Worm (Caenorhabditis elegans) whole organism, midembryonic: Measurements from ENCODE around the gene gei-14.

Experiments used
- T22C8.4 ChIP-seq: fragments of 200-800 bp; sonication (Bioruptor generic); IDR thresholded peaks from 2 replicates; pipeline ENCODE4 v1.3.6; 2022; ENCODE audit warnings: missing genetic modification characterization, missing compliant biosample characterization
- cog-1 ChIP-seq: sonication (generic microtip); optimal IDR thresholded peaks from 2 replicates; lab custom pipeline; 2016; ENCODE audit warnings: missing genetic modification characterization, missing compliant biosample characterization
- flt-1 ChIP-seq: fragments of 200-800 bp; sonication (Bioruptor generic); IDR thresholded peaks from 2 replicates; pipeline ENCODE4 v1.3.6; 2022; ENCODE audit warnings: missing genetic modification characterization, missing compliant biosample characterization
- klf-2 ChIP-seq: fragments of 200-800 bp; sonication (Bioruptor generic); conservative IDR thresholded peaks from 2 replicates; pipeline ENCODE4 v1.3.6; 2022; ENCODE audit warnings: missing genetic modification reagents, missing genetic modification characterization, missing compliant biosample characterization
- med-1 ChIP-seq: sonication (generic microtip); optimal IDR thresholded peaks from 2 replicates; lab custom pipeline; 2017; ENCODE audit warnings: missing genetic modification characterization, mild to moderate bottlenecking, missing compliant biosample characterization, antibody characterized with exemption, missing genetic modification reagents; ENCODE audit not compliant: insufficient read depth
- ref-1 ChIP-seq: fragments of 200-800 bp; sonication (Bioruptor generic); conservative IDR thresholded peaks from 2 replicates; pipeline ENCODE4 v1.3.6; 2022; ENCODE audit warnings: missing genetic modification reagents, missing genetic modification characterization, missing compliant biosample characterization
- tab-1 ChIP-seq: fragments of 200-800 bp; sonication (Bioruptor generic); IDR thresholded peaks from 2 replicates; pipeline ENCODE4 v1.3.6; 2022; ENCODE audit warnings: missing genetic modification characterization, missing compliant biosample characterization
- ztf-23 ChIP-seq: fragments of 200-800 bp; sonication (Bioruptor generic); IDR thresholded peaks from 2 replicates; pipeline ENCODE4 v1.3.6; 2022; ENCODE audit warnings: missing genetic modification reagents, missing genetic modification characterization, missing compliant biosample characterization
- ztf-29 ChIP-seq: fragments of 200-800 bp; sonication (Bioruptor generic); IDR thresholded peaks from 2 replicates; pipeline ENCODE4 v1.3.6; 2022; ENCODE audit warnings: missing genetic modification reagents, missing genetic modification characterization, missing compliant biosample characterization

The gei-14 gene

ce11 chrII:8259674-8260073 is 16.4 kb downstream of the gei-14 start:
- TF ChIP-seq ref-1 = no peak

DNA sequence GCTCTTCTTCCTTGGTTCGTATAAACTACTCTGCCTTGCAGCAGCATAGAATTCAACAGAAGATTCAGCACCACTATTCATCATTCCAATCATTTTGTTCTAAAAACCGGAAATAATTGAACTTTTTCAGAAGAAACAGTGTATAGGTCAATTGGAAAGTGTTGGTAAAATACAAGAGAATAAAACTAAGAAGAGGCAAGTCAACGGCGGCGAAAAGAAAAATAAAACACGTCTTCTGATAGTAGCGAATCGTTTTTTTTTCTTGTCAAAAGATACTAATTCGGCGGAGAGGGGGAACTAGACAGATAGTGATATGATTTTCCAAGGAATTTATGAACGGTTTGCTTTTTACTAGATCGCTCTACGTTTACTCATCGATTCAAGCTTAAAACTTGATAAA is 17.0 kb downstream of the gei-14 start, which contains the start of gene F35C11.6:
Gene F35C11.6 (minus strand): TSS at position 101 of the 400 bp plus-strand sequence.
- TF ChIP-seq ztf-29 (GFP tag; lab: Robert Waterston, UW) = no peak
- TF ChIP-seq med-1 (GFP tag; lab: Kevin White, UChicago) = no peak
- no peak for TF ChIP-seq ref-1
- TF ChIP-seq flt-1 (GFP tag; lab: Robert Waterston, UW) = no peak
- TF ChIP-seq T22C8.4 (GFP tag; lab: Robert Waterston, UW) = no peak
- no peak for TF ChIP-seq tab-1 (GFP tag; lab: Robert Waterston, UW)
- TF ChIP-seq ztf-23 = no peak
- no peak for TF ChIP-seq klf-2
- TF ChIP-seq cog-1 = no peak

- no peak for TF ChIP-seq ztf-23
- TF ChIP-seq flt-1 (GFP tag; lab: Robert Waterston, UW) = no peak
- no peak for TF ChIP-seq T22C8.4 (GFP tag; lab: Robert Waterston, UW)
- TF ChIP-seq tab-1 (GFP tag; lab: Robert Waterston, UW) = no peak
- no peak for TF ChIP-seq ref-1
- TF ChIP-seq ztf-29 (GFP tag; lab: Robert Waterston, UW) = no peak
- TF ChIP-seq med-1 (GFP tag; lab: Kevin White, UChicago) = no peak
- no peak for TF ChIP-seq klf-2
- TF ChIP-seq cog-1 = no peak
Measured at ce11 chrII:8256013-8256412, 20.0 kb downstream of the gei-14 start, which contains the start of gene F35C11.7. F35C11.7 (plus strand) TSS chrII:8256313.

DNA sequence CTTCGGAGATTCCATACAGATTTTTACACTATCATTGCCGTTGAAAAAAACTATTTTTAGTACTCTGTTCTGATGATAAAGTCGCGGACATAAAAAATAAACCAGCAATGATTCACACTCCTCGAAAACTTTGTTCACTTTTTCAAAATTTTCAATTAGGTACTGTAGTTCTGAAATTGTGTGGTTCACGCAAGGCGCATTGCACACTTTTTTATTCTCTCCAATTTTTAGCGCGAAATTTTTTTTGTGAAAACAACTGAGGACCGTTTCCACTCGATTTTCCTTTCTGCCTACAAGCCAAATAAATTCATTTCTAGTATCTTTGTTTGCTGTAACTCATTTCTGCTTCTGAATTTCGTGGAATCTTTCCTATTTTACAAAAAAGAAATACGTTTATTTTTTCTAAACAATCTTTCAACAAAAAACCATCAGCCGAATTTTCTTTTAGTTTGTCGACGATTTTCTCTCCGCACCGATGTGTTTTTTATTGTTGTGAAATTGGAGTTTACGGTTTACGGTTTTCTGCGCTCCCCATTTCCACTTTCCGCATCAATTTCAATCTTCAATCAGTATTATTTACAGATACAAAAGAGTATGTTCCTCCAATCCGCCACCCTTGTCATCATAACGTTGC is 22.8 kb downstream of the gei-14 start, which contains the start of gene F35C11.5:
Gene F35C11.5 (plus strand): TSS at position 584 of the 634 bp plus-strand sequence.
- TF ChIP-seq flt-1 (GFP tag; lab: Robert Waterston, UW) = no peak
- TF ChIP-seq ztf-29 (GFP tag; lab: Robert Waterston, UW) = no peak
- no peak for TF ChIP-seq ref-1
- no peak for TF ChIP-seq tab-1 (GFP tag; lab: Robert Waterston, UW)
- TF ChIP-seq klf-2 = no peak
- no peak for TF ChIP-seq cog-1
- no peak for TF ChIP-seq T22C8.4 (GFP tag; lab: Robert Waterston, UW)
- no peak for TF ChIP-seq med-1 (GFP tag; lab: Kevin White, UChicago)
- no peak for TF ChIP-seq ztf-23

ce11 chrII:8249710-8250109 is 26.3 kb downstream of the gei-14 start:
- TF ChIP-seq ztf-29 (GFP tag; lab: Robert Waterston, UW) (no peak), cog-1 (no peak), flt-1 (GFP tag; lab: Robert Waterston, UW) (no peak), klf-2 (no peak), ztf-23 (no peak), tab-1 (GFP tag; lab: Robert Waterston, UW) (no peak), T22C8.4 (GFP tag; lab: Robert Waterston, UW) (no peak), ref-1 (no peak), med-1 (GFP tag; lab: Kevin White, UChicago) (no peak)

DNA sequence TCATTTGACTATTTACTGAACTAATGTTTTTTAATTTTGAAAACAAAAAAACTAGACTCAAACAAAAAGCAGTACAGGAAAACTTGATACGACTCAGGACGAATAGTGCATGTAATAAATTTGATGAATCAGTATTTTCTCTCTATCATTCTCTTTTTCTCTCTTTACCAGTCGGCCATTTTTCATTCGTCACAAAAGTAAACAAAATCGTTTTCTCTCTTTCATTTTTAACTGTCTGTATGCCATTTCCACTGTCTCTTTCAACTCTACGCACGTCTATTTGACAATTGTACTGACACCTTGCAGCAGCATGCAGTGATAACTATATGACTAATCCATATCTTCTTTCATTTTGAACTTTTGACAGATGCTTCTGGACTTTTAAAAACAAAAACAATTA is 27.3 kb downstream of the gei-14 start, which contains the start of the genes F35C11.2 and F35C11.4:
Gene F35C11.2 (minus strand): TSS at position 90 of the 400 bp plus-strand sequence.
Gene F35C11.4 (plus strand): TSS at position 260 of the 400 bp plus-strand sequence.
- no peak for TF ChIP-seq ztf-29 (GFP tag; lab: Robert Waterston, UW)
- no peak for TF ChIP-seq flt-1 (GFP tag; lab: Robert Waterston, UW)

ce11 chrII:8246476-8246875 is 29.6 kb downstream of the gei-14 start, which contains the start of gene F35C11.3:
F35C11.3 (plus strand) TSS chrII:8246776.
- TF ChIP-seq tab-1 (GFP tag; lab: Robert Waterston, UW) (no peak), ztf-23 (no peak), flt-1 (GFP tag; lab: Robert Waterston, UW) (no peak), cog-1 (no peak), med-1 (GFP tag; lab: Kevin White, UChicago) (no peak), T22C8.4 (GFP tag; lab: Robert Waterston, UW) (no peak), ztf-29 (GFP tag; lab: Robert Waterston, UW) (no peak), ref-1 (no peak), klf-2 (no peak)

ce11 chrII:8238155-8238554 is 37.9 kb downstream of the gei-14 start, which contains the start of gene nlp-5:
nlp-5 (plus strand) TSS chrII:8238455.
- no peak for TF ChIP-seq cog-1
- TF ChIP-seq klf-2 = no peak
- TF ChIP-seq flt-1 (GFP tag; lab: Robert Waterston, UW) = no peak
- no peak for TF ChIP-seq ref-1
- no peak for TF ChIP-seq med-1 (GFP tag; lab: Kevin White, UChicago)
- TF ChIP-seq ztf-23 = no peak
- TF ChIP-seq tab-1 (GFP tag; lab: Robert Waterston, UW) = no peak
- TF ChIP-seq ztf-29 (GFP tag; lab: Robert Waterston, UW) = no peak

- no peak for TF ChIP-seq flt-1 (GFP tag; lab: Robert Waterston, UW)
- no peak for TF ChIP-seq tab-1 (GFP tag; lab: Robert Waterston, UW)
- no peak for TF ChIP-seq med-1 (GFP tag; lab: Kevin White, UChicago)
- TF ChIP-seq ztf-23 = no peak
- TF ChIP-seq T22C8.4 (GFP tag; lab: Robert Waterston, UW) = no peak
- no peak for TF ChIP-seq cog-1
- no peak for TF ChIP-seq ref-1
- no peak for TF ChIP-seq ztf-29 (GFP tag; lab: Robert Waterston, UW)
- TF ChIP-seq klf-2 = no peak
Measured at ce11 chrII:8232489-8232888, 43.5 kb downstream of the gei-14 start, which contains the start of gene M110.7. M110.7 (plus strand) TSS chrII:8232789.

DNA sequence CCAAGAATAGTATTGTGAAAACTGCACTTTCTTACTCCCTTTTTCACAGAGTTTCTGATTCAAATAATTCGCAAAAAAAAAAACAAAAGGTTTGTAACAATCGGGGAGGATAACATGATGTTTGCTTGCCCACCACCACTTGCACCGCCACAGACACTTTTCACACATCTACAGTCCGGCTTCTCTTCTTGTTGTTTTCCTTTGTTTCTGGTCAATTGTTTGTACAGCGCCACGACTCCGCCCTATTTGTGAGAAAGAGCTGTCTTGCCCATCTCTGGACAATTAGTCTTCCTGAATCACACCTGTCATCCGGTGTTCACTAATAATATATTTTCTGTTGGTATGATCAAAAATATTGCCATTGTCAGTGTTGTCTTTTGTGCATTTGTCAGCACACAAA is 45.1 kb downstream of the gei-14 start, which contains the start of gene M110.9:
Gene M110.9 (plus strand): TSS at position 301 of the 400 bp plus-strand sequence.
- TF ChIP-seq T22C8.4 (GFP tag; lab: Robert Waterston, UW) (no peak), ztf-23 (no peak), tab-1 (GFP tag; lab: Robert Waterston, UW) (no peak), flt-1 (GFP tag; lab: Robert Waterston, UW) (no peak), klf-2 (no peak), med-1 (GFP tag; lab: Kevin White, UChicago) (no peak), ref-1 (no peak), ztf-29 (GFP tag; lab: Robert Waterston, UW) (no peak), cog-1 (no peak)
